Fruit fly (Drosophila melanogaster) whole organism, embryonic: Measurements from ENCODE around the gene r-l.

Experiments used
- Atf6 ChIP-seq: fragments of 200-800 bp; sonication (Bioruptor generic); IDR thresholded peaks from 2 replicates; pipeline ENCODE4 v1.3.6; 2022; ENCODE audit warnings: missing biosample characterization, missing genetic modification characterization
- Bdp1 ChIP-seq: fragments of 200-800 bp; sonication (Bioruptor generic); optimal IDR thresholded peaks from 3 replicates; lab custom pipeline; 2016; ENCODE audit warnings: missing biosample characterization, missing genetic modification characterization
- Bgb ChIP-seq: fragments of 200-800 bp; sonication (Bioruptor generic); IDR thresholded peaks from 2 replicates; pipeline ENCODE4 v1.3.6; 2022; ENCODE audit warnings: missing biosample characterization, missing genetic modification characterization; ENCODE audit not compliant: partially characterized antibody
- BtbVII ChIP-seq: fragments of 200-800 bp; sonication (Bioruptor generic); optimal IDR thresholded peaks from 3 replicates; lab custom pipeline; 2017; ENCODE audit warnings: missing biosample characterization, mild to moderate bottlenecking, missing genetic modification characterization
- Bteb2 ChIP-seq: fragments of 200-800 bp; sonication (Bioruptor generic); optimal IDR thresholded peaks from 2 replicates; lab custom pipeline; 2016; ENCODE audit warnings: missing biosample characterization, missing genetic modification characterization
- CG10267 ChIP-seq: fragments of 200-800 bp; sonication (Bioruptor generic); optimal IDR thresholded peaks from 2 replicates; lab custom pipeline; 2018; ENCODE audit warnings: missing biosample characterization, mild to moderate bottlenecking, missing genetic modification characterization, moderate library complexity
- CG13424 ChIP-seq: fragments of 200-800 bp; sonication (Bioruptor generic); optimal IDR thresholded peaks from 2 replicates; lab custom pipeline; 2019; ENCODE audit warnings: missing biosample characterization, mild to moderate bottlenecking, missing genetic modification characterization, moderate library complexity
- CG13624 ChIP-seq: fragments of 200-800 bp; sonication (Bioruptor generic); optimal IDR thresholded peaks from 2 replicates; lab custom pipeline; 2016; ENCODE audit warnings: missing biosample characterization, missing genetic modification characterization
- CG13775 ChIP-seq: fragments of 200-800 bp; sonication (Bioruptor generic); optimal IDR thresholded peaks from 3 replicates; lab custom pipeline; 2017; ENCODE audit warnings: missing biosample characterization, mild to moderate bottlenecking, missing genetic modification characterization
- CG14860 ChIP-seq: fragments of 200-800 bp; sonication (Bioruptor generic); IDR thresholded peaks from 3 replicates; pipeline ENCODE4 v1.3.6; 2022; ENCODE audit warnings: missing biosample characterization, missing genetic modification characterization; ENCODE audit not compliant: partially characterized antibody
- CG16815 ChIP-seq: fragments of 200-800 bp; sonication (Bioruptor generic); optimal IDR thresholded peaks from 3 replicates; lab custom pipeline; 2017; ENCODE audit warnings: missing biosample characterization, mild to moderate bottlenecking, missing genetic modification characterization
- CG2199 ChIP-seq: fragments of 200-800 bp; sonication (Bioruptor generic); IDR thresholded peaks from 3 replicates; pipeline ENCODE4 v1.3.6; 2022; ENCODE audit warnings: missing biosample characterization, missing genetic modification characterization
- CG2678 ChIP-seq: fragments of 200-800 bp; sonication (Bioruptor generic); optimal IDR thresholded peaks from 3 replicates; lab custom pipeline; 2019; ENCODE audit warnings: missing biosample characterization, mild to moderate bottlenecking, missing genetic modification characterization, moderate library complexity
- CG2875 ChIP-seq: fragments of 200-800 bp; sonication (Bioruptor generic); optimal IDR thresholded peaks from 2 replicates; lab custom pipeline; 2017; ENCODE audit warnings: missing biosample characterization, mild to moderate bottlenecking, missing genetic modification characterization, missing genetic modification reagents
- CG42726 ChIP-seq: fragments of 200-800 bp; sonication (Bioruptor generic); IDR thresholded peaks from 2 replicates; pipeline ENCODE4 v1.3.6; 2022; ENCODE audit warnings: missing biosample characterization, missing genetic modification characterization; ENCODE audit not compliant: partially characterized antibody
- CG4282 ChIP-seq: fragments of 200-800 bp; sonication (Bioruptor generic); optimal IDR thresholded peaks from 2 replicates; lab custom pipeline; 2016; ENCODE audit warnings: missing biosample characterization, missing genetic modification characterization
- CG4854 ChIP-seq: fragments of 200-800 bp; sonication (Bioruptor generic); optimal IDR thresholded peaks from 2 replicates; lab custom pipeline; 2016; ENCODE audit warnings: missing biosample characterization, missing genetic modification characterization, inconsistent platforms
- CG6854 ChIP-seq: fragments of 200-800 bp; sonication (Bioruptor generic); optimal IDR thresholded peaks from 3 replicates; lab custom pipeline; 2017; ENCODE audit warnings: missing biosample characterization, mild to moderate bottlenecking, missing genetic modification characterization
- CG7372 ChIP-seq: fragments of 200-800 bp; sonication (Bioruptor generic); IDR thresholded peaks from 2 replicates; pipeline ENCODE4 v1.3.6; 2022; ENCODE audit warnings: missing biosample characterization, missing genetic modification characterization
- CG7987 ChIP-seq: fragments of 200-800 bp; sonication (Bioruptor generic); optimal IDR thresholded peaks from 2 replicates; lab custom pipeline; 2018; ENCODE audit warnings: missing biosample characterization, mild to moderate bottlenecking, missing genetic modification characterization, moderate library complexity
- CG8359 ChIP-seq: fragments of 200-800 bp; sonication (Bioruptor generic); optimal IDR thresholded peaks from 2 replicates; lab custom pipeline; 2017; ENCODE audit warnings: missing biosample characterization, mild to moderate bottlenecking, missing genetic modification characterization, borderline replicate concordance
- CHES-1-like ChIP-seq: fragments of 200-800 bp; sonication (Bioruptor generic); optimal IDR thresholded peaks from 2 replicates; lab custom pipeline; 2016; ENCODE audit warnings: missing biosample characterization, missing genetic modification characterization
- CTCF ChIP-seq: fragments of 200-800 bp; sonication (Bioruptor generic); optimal IDR thresholded peaks from 2 replicates; lab custom pipeline; 2017; ENCODE audit warnings: missing biosample characterization, mild to moderate bottlenecking, missing genetic modification characterization, moderate library complexity
- CoRest ChIP-seq: fragments of 200-800 bp; sonication (Bioruptor generic); optimal IDR thresholded peaks from 3 replicates; lab custom pipeline; 2018; ENCODE audit warnings: missing biosample characterization, mild to moderate bottlenecking, missing genetic modification characterization, moderate library complexity
- D19B ChIP-seq: fragments of 200-800 bp; sonication (Bioruptor generic); optimal IDR thresholded peaks from 2 replicates; lab custom pipeline; 2017; ENCODE audit warnings: missing biosample characterization, mild to moderate bottlenecking, missing genetic modification characterization
- Dip2 ChIP-seq: fragments of 200-800 bp; sonication (Bioruptor generic); IDR thresholded peaks from 2 replicates; pipeline ENCODE4 v1.3.6; 2022; ENCODE audit warnings: missing biosample characterization, missing genetic modification characterization
- Dp ChIP-seq: fragments of 200-800 bp; sonication (Bioruptor generic); optimal IDR thresholded peaks from 2 replicates; lab custom pipeline; 2018; ENCODE audit warnings: missing biosample characterization, mild to moderate bottlenecking, missing genetic modification characterization, moderate library complexity
- Dref ChIP-seq: fragments of 200-800 bp; sonication (Bioruptor generic); IDR thresholded peaks from 2 replicates; pipeline ENCODE4 v1.3.6; 2022; ENCODE audit warnings: missing biosample characterization, missing genetic modification characterization
- Hsf ChIP-seq: fragments of 200-800 bp; sonication (Bioruptor generic); optimal IDR thresholded peaks from 3 replicates; lab custom pipeline; 2016; ENCODE audit warnings: missing biosample characterization, missing genetic modification characterization
- MBD-R2 ChIP-seq: fragments of 200-800 bp; sonication (Bioruptor generic); IDR thresholded peaks from 2 replicates; pipeline ENCODE4 v1.3.6; 2022; ENCODE audit warnings: missing biosample characterization, missing genetic modification characterization
- Mad ChIP-seq: fragments of 200-800 bp; sonication (Bioruptor generic); optimal IDR thresholded peaks from 2 replicates; lab custom pipeline; 2016; ENCODE audit warnings: missing biosample characterization, missing genetic modification characterization
- Nf-YC ChIP-seq: fragments of 200-800 bp; optimal IDR thresholded peaks from 3 replicates; lab custom pipeline; 2019; ENCODE audit warnings: missing biosample characterization, mild to moderate bottlenecking, missing genetic modification characterization, moderate library complexity
- Side ChIP-seq: fragments of 200-800 bp; sonication (Bioruptor generic); optimal IDR thresholded peaks from 2 replicates; lab custom pipeline; 2016; ENCODE audit warnings: missing biosample characterization, missing genetic modification characterization
- Stat92E ChIP-seq, 3 experiments: fragments of >200 bp in 2 of 3; fragments of 200-800 bp in 1 of 3; sonication (Bioruptor generic) in 1 of 3; optimal IDR thresholded peaks; 2 replicates each; lab custom pipeline; 2017 to 2019; ENCODE audit warnings: missing biosample characterization in 3 of 3, missing genetic modification characterization in 3 of 3, mild to moderate bottlenecking in 1 of 3, moderate library complexity in 1 of 3
- Taf1 ChIP-seq: fragments of 200-800 bp; sonication (Bioruptor generic); IDR thresholded peaks from 2 replicates; pipeline ENCODE4 v1.3.6; 2022; ENCODE audit warnings: missing biosample characterization, missing genetic modification characterization
- Xbp1 ChIP-seq: fragments of 200-800 bp; sonication (Bioruptor generic); optimal IDR thresholded peaks from 3 replicates; lab custom pipeline; 2016; ENCODE audit warnings: missing biosample characterization, mild to moderate bottlenecking, missing genetic modification characterization
- ap ChIP-seq: fragments of 200-800 bp; sonication (Bioruptor generic); IDR thresholded peaks from 2 replicates; pipeline ENCODE4 v1.3.6; 2022; ENCODE audit warnings: missing biosample characterization, missing genetic modification characterization
- ato ChIP-seq: fragments of 200-800 bp; sonication (Bioruptor generic); IDR thresholded peaks from 2 replicates; pipeline ENCODE4 v1.3.6; 2022; ENCODE audit warnings: missing biosample characterization, missing genetic modification characterization; ENCODE audit not compliant: partially characterized antibody
- ems ChIP-seq: fragments of 200-800 bp; sonication (Bioruptor generic); optimal IDR thresholded peaks from 3 replicates; lab custom pipeline; 2016; ENCODE audit warnings: missing biosample characterization, missing genetic modification characterization
- fd64A ChIP-seq: fragments of 200-800 bp; sonication (Bioruptor generic); optimal IDR thresholded peaks from 3 replicates; lab custom pipeline; 2018; ENCODE audit warnings: missing biosample characterization, mild to moderate bottlenecking, missing genetic modification characterization
- hkb ChIP-seq, 2 experiments: fragments of 200-800 bp in 1 of 2; fragments of >200 bp in 1 of 2; sonication (Bioruptor generic) in 1 of 2; IDR thresholded peaks in 1 of 2; optimal IDR thresholded peaks in 1 of 2; 2 replicates each; pipeline versions ENCODE4 v1.3.6 to Lab custom; 2017 to 2022; ENCODE audit warnings: missing biosample characterization in 1 of 2, missing genetic modification characterization in 1 of 2
- insv ChIP-seq, 2 experiments: fragments of 200-800 bp; sonication (Bioruptor generic); optimal IDR thresholded peaks; 3 replicates each; lab custom pipeline; 2016 to 2018; ENCODE audit warnings: missing biosample characterization in 2 of 2, missing genetic modification characterization in 2 of 2
- jigr1 ChIP-seq: fragments of 200-800 bp; sonication (Bioruptor generic); IDR thresholded peaks from 3 replicates; pipeline ENCODE4 v1.3.6; 2022; ENCODE audit warnings: missing biosample characterization, missing genetic modification characterization
- lola ChIP-seq, 3 experiments: fragments of >200 bp in 2 of 3; fragments of 200-800 bp in 1 of 3; sonication (Bioruptor generic) in 1 of 3; optimal IDR thresholded peaks; 2 replicates each; lab custom pipeline; 2017 to 2019; ENCODE audit warnings: missing biosample characterization in 3 of 3, missing genetic modification characterization in 3 of 3, mild to moderate bottlenecking in 1 of 3, moderate library complexity in 1 of 3
- mld ChIP-seq: fragments of 200-800 bp; sonication (Bioruptor generic); IDR thresholded peaks from 3 replicates; pipeline ENCODE4 v1.3.6; 2022; ENCODE audit warnings: missing biosample characterization, missing genetic modification characterization; ENCODE audit not compliant: partially characterized antibody
- pum ChIP-seq: fragments of 200-800 bp; sonication (Bioruptor generic); optimal IDR thresholded peaks from 2 replicates; lab custom pipeline; 2016; ENCODE audit warnings: missing biosample characterization, missing genetic modification characterization
- sna ChIP-seq: fragments of 200-800 bp; sonication (Bioruptor generic); IDR thresholded peaks from 2 replicates; pipeline ENCODE4 v1.3.6; 2022; ENCODE audit warnings: missing biosample characterization, missing genetic modification characterization; ENCODE audit not compliant: partially characterized antibody
- sqz ChIP-seq: fragments of 200-800 bp; sonication (Bioruptor generic); optimal IDR thresholded peaks from 3 replicates; lab custom pipeline; 2018; ENCODE audit warnings: missing biosample characterization, mild to moderate bottlenecking, missing genetic modification characterization
- sr ChIP-seq: fragments of 200-800 bp; sonication (Bioruptor generic); IDR thresholded peaks from 3 replicates; pipeline ENCODE4 v1.3.6; 2022; ENCODE audit warnings: missing biosample characterization, missing genetic modification characterization
- vvl ChIP-seq: fragments of 200-800 bp; sonication (Bioruptor generic); IDR thresholded peaks from 2 replicates; pipeline ENCODE4 v1.3.6; 2022; ENCODE audit warnings: missing biosample characterization, missing genetic modification characterization

r-l gene

dm6 chr3R:21111046-21111480, 37.9 kb upstream of the r-l start, which contains the start of gene Rab11 (continued):
- TF ChIP-seq ap (GFP tag; lab: Robert Waterston, UW) (no peak), jigr1 (peak; percentile 5; the same call in 1 of the 3 replicates), pum (GFP tag; lab: Kevin White, UChicago) (peak; percentile 52), BtbVII (GFP tag; lab: Kevin White, UChicago) (no peak), Stat92E (GFP tag; optimal IDR thresholded peaks at IDR 0.05; lab: Kevin White, UChicago) (no peak), hkb (optimal IDR thresholded peaks at IDR 0.05; lab: Kevin White, UChicago) (no peak), hkb (GFP tag; IDR thresholded peaks at IDR 0.05; lab: Robert Waterston, UW) (no peak), insv (GFP tag; optimal IDR thresholded peaks at IDR 0.05; lab: Kevin White, UChicago) (peak in 1 of 2 experiments; percentile 31), Atf6 (GFP tag; lab: Robert Waterston, UW) (peak; percentile 55; the same call in 1 of the 2 replicates), fd64A (no peak), Bteb2 (GFP tag; lab: Kevin White, UChicago) (peak; percentile 22), CTCF (GFP tag; lab: Kevin White, UChicago) (no peak), Taf1 (GFP tag; lab: Robert Waterston, UW) (no peak), Bgb (peak; percentile 91), CG16815 (GFP tag; lab: Kevin White, UChicago) (peak; percentile 3), CG13775 (GFP tag; lab: Kevin White, UChicago) (peak; percentile 66), Dip2 (GFP tag; lab: Robert Waterston, UW) (no peak), ems (peak; percentile 68), sqz (GFP tag; lab: Kevin White, UChicago) (no peak), CG2678 (tag; lab: Kevin White, UChicago) (peak; percentile 68), lola (GFP tag; optimal IDR thresholded peaks at IDR 0.05; lab: Kevin White, UChicago) (peak in 1 of 3 experiments; percentile 56), CG13624 (GFP tag; lab: Kevin White, UChicago) (peak; percentile 35), CG4282 (GFP tag; lab: Kevin White, UChicago) (no peak), Xbp1 (peak; percentile 71), MBD-R2 (GFP tag; lab: Robert Waterston, UW) (0 out of 2 replicates have a peak, but pooled peaks have one; percentile 15), CG2875 (GFP tag; lab: Kevin White, UChicago) (no peak), sr (no peak), mld (GFP tag; lab: Robert Waterston, UW) (peak; percentile 77), Nf-YC (tag; lab: Kevin White, UChicago) (peak; percentile 55), Dref (GFP tag; lab: Robert Waterston, UW) (peak; percentile 67), Dp (GFP tag; lab: Kevin White, UChicago) (peak; percentile 53), Bdp1 (GFP tag; lab: Kevin White, UChicago) (no peak), sna (GFP tag; lab: Robert Waterston, UW) (peak; percentile 83), CHES-1-like (GFP tag; lab: Kevin White, UChicago) (no peak), Mad (GFP tag; lab: Kevin White, UChicago) (no peak), Side (GFP tag; lab: Kevin White, UChicago) (no peak), Hsf (GFP tag; lab: Kevin White, UChicago) (peak; percentile 60), CG6854 (GFP tag; lab: Kevin White, UChicago) (no peak), CG14860 (GFP tag; lab: Robert Waterston, UW) (peak; percentile 86), CG7987 (no peak), CG2199 (no peak), ato (GFP tag; lab: Robert Waterston, UW) (peak; percentile 17; the same call in 1 of the 2 replicates), CG4854 (GFP tag; lab: Kevin White, UChicago) (peak; percentile 8), CoRest (tag; lab: Kevin White, UChicago) (peak; percentile 77), CG10267 (peak; percentile 71), CG8359 (GFP tag; lab: Kevin White, UChicago) (no peak), CG42726 (GFP tag; lab: Robert Waterston, UW) (peak; percentile 34; the same call in 1 of the 2 replicates), CG7372 (no peak), D19B (no peak), CG13424 (peak; percentile 59), vvl (peak; percentile 46)
